Fruit fly (Drosophila melanogaster) whole organism, embryonic: Measurements from ENCODE around the gene CG45218.

Source experiments
- ATbp ChIP-seq: fragments of 200-800 bp; sonication (Bioruptor generic); optimal IDR thresholded peaks from 2 replicates; lab custom pipeline; 2017; ENCODE audit warnings: missing biosample characterization, mild to moderate bottlenecking, missing genetic modification characterization, missing genetic modification reagents
- CG11093 ChIP-seq: fragments of 200-800 bp; sonication (Bioruptor generic); IDR thresholded peaks from 3 replicates; pipeline ENCODE4 v1.3.6; 2022; ENCODE audit warnings: missing biosample characterization, missing genetic modification characterization
- CG11504 ChIP-seq: fragments of 200-800 bp; sonication (Bioruptor generic); optimal IDR thresholded peaks from 3 replicates; lab custom pipeline; 2019; ENCODE audit warnings: missing biosample characterization, mild to moderate bottlenecking, missing genetic modification characterization, moderate library complexity
- CG12219 ChIP-seq: fragments of 200-800 bp; sonication (Bioruptor generic); optimal IDR thresholded peaks from 3 replicates; lab custom pipeline; 2018; ENCODE audit warnings: missing biosample characterization, mild to moderate bottlenecking, missing genetic modification characterization
- CG12769 ChIP-seq: fragments of 200-800 bp; sonication (Bioruptor generic); optimal IDR thresholded peaks from 2 replicates; lab custom pipeline; 2019; ENCODE audit warnings: missing biosample characterization, mild to moderate bottlenecking, missing genetic modification characterization, moderate library complexity
- CG13624 ChIP-seq: fragments of 200-800 bp; sonication (Bioruptor generic); optimal IDR thresholded peaks from 2 replicates; lab custom pipeline; 2016; ENCODE audit warnings: missing biosample characterization, missing genetic modification characterization
- CG14441 ChIP-seq: fragments of 200-800 bp; sonication (Bioruptor generic); IDR thresholded peaks from 2 replicates; pipeline ENCODE4 v1.3.6; 2022; ENCODE audit warnings: missing biosample characterization, missing genetic modification characterization
- CG17385 ChIP-seq: fragments of 200-800 bp; sonication (Bioruptor generic); optimal IDR thresholded peaks from 3 replicates; lab custom pipeline; 2018; ENCODE audit warnings: missing biosample characterization, mild to moderate bottlenecking, missing genetic modification characterization
- CG17612 ChIP-seq: fragments of 200-800 bp; sonication (Bioruptor generic); IDR thresholded peaks from 2 replicates; pipeline ENCODE4 v1.3.6; 2022; ENCODE audit warnings: missing biosample characterization, missing genetic modification characterization
- CG18262 ChIP-seq: fragments of 200-800 bp; optimal IDR thresholded peaks from 3 replicates; lab custom pipeline; 2019; ENCODE audit warnings: missing biosample characterization, mild to moderate bottlenecking, missing genetic modification characterization, moderate library complexity
- CG2889 ChIP-seq: fragments of 200-800 bp; sonication (Bioruptor generic); IDR thresholded peaks from 3 replicates; pipeline ENCODE4 v1.3.6; 2022; ENCODE audit warnings: missing biosample characterization, missing genetic modification characterization
- CG3065 ChIP-seq: fragments of 200-800 bp; sonication (Bioruptor generic); optimal IDR thresholded peaks from 2 replicates; lab custom pipeline; 2016; ENCODE audit warnings: missing biosample characterization, missing genetic modification characterization
- CG3838 ChIP-seq: fragments of 200-800 bp; sonication (Bioruptor generic); optimal IDR thresholded peaks from 3 replicates; lab custom pipeline; 2016; ENCODE audit warnings: missing biosample characterization, missing genetic modification characterization
- CG3995 ChIP-seq: fragments of 200-800 bp; sonication (Bioruptor generic); optimal IDR thresholded peaks from 3 replicates; lab custom pipeline; 2016; ENCODE audit warnings: missing biosample characterization, missing genetic modification characterization
- CG4730 ChIP-seq: fragments of 200-800 bp; sonication (Bioruptor generic); IDR thresholded peaks from 2 replicates; pipeline ENCODE4 v1.3.6; 2022; ENCODE audit warnings: missing biosample characterization, missing genetic modification characterization
- CG4820 ChIP-seq: fragments of 200-800 bp; sonication (Bioruptor generic); optimal IDR thresholded peaks from 3 replicates; lab custom pipeline; 2016; ENCODE audit warnings: missing biosample characterization, missing genetic modification characterization
- CG6683 ChIP-seq: fragments of 200-800 bp; sonication (Bioruptor generic); optimal IDR thresholded peaks from 2 replicates; lab custom pipeline; 2017; ENCODE audit warnings: missing biosample characterization, mild to moderate bottlenecking, missing genetic modification characterization, missing genetic modification reagents
- CG9609 ChIP-seq: fragments of 200-800 bp; sonication (Bioruptor generic); optimal IDR thresholded peaks from 3 replicates; lab custom pipeline; 2016; ENCODE audit warnings: missing biosample characterization, missing genetic modification characterization
- CG9817 ChIP-seq: fragments of 200-800 bp; sonication (Bioruptor generic); optimal IDR thresholded peaks from 2 replicates; lab custom pipeline; 2018; ENCODE audit warnings: missing biosample characterization, mild to moderate bottlenecking, missing genetic modification characterization, moderate library complexity
- CkIIα-i1 ChIP-seq: fragments of 200-800 bp; sonication (Bioruptor generic); IDR thresholded peaks from 2 replicates; pipeline ENCODE4 v1.3.6; 2022; ENCODE audit warnings: missing biosample characterization, missing genetic modification characterization
- Dad ChIP-seq: fragments of 200-800 bp; sonication (Bioruptor generic); optimal IDR thresholded peaks from 3 replicates; lab custom pipeline; 2016; ENCODE audit warnings: missing biosample characterization, missing genetic modification characterization
- Eip74EF ChIP-seq, 2 experiments: fragments of 200-800 bp in 1 of 2; fragments of >200 bp in 1 of 2; sonication (Bioruptor generic) in 1 of 2; optimal IDR thresholded peaks; 2 replicates each; lab custom pipeline; 2017 to 2019; ENCODE audit warnings: missing biosample characterization in 2 of 2, missing genetic modification characterization in 2 of 2, mild to moderate bottlenecking in 1 of 2, moderate library complexity in 1 of 2
- Lhr ChIP-seq: fragments of 200-800 bp; sonication (Bioruptor generic); optimal IDR thresholded peaks from 3 replicates; lab custom pipeline; 2017; ENCODE audit warnings: mild to moderate bottlenecking, missing biosample characterization, missing genetic modification reagents, missing genetic modification characterization
- Max ChIP-seq: fragments of 200-800 bp; sonication (Bioruptor generic); optimal IDR thresholded peaks from 2 replicates; lab custom pipeline; 2016; ENCODE audit warnings: missing biosample characterization, mild to moderate bottlenecking, missing genetic modification characterization
- NfI ChIP-seq: fragments of 200-800 bp; sonication (Bioruptor generic); optimal IDR thresholded peaks from 3 replicates; lab custom pipeline; 2018; ENCODE audit warnings: missing biosample characterization, mild to moderate bottlenecking, missing genetic modification characterization, moderate library complexity
- PHDP ChIP-seq: fragments of 200-800 bp; sonication (Bioruptor generic); optimal IDR thresholded peaks from 3 replicates; lab custom pipeline; 2018; ENCODE audit warnings: missing biosample characterization, mild to moderate bottlenecking, missing genetic modification characterization, moderate library complexity
- Pdp1 ChIP-seq, 2 experiments: fragments of 200-800 bp; sonication (Bioruptor generic); optimal IDR thresholded peaks; 3 replicates each; lab custom pipeline; 2016; ENCODE audit warnings: missing biosample characterization in 2 of 2, missing genetic modification characterization in 2 of 2, mild to moderate bottlenecking in 1 of 2, moderate library complexity in 1 of 2
- Sox100B ChIP-seq: fragments of 200-800 bp; sonication (Bioruptor generic); optimal IDR thresholded peaks from 3 replicates; lab custom pipeline; 2018; ENCODE audit warnings: missing biosample characterization, mild to moderate bottlenecking, missing genetic modification characterization
- Spps ChIP-seq: fragments of 200-800 bp; sonication (Bioruptor generic); optimal IDR thresholded peaks from 2 replicates; lab custom pipeline; 2018; ENCODE audit warnings: missing biosample characterization, mild to moderate bottlenecking, missing genetic modification characterization
- Sry-β ChIP-seq: fragments of 200-800 bp; sonication (Bioruptor generic); optimal IDR thresholded peaks from 2 replicates; lab custom pipeline; 2018; ENCODE audit warnings: missing biosample characterization, mild to moderate bottlenecking, missing genetic modification characterization, moderate library complexity
- Usf ChIP-seq: fragments of 200-800 bp; sonication (Bioruptor generic); optimal IDR thresholded peaks from 2 replicates; lab custom pipeline; 2017; ENCODE audit warnings: missing genotype, missing biosample characterization, missing genetic modification characterization
- Vsx1 ChIP-seq: fragments of 200-800 bp; sonication (Bioruptor generic); optimal IDR thresholded peaks from 2 replicates; lab custom pipeline; 2017; ENCODE audit warnings: missing biosample characterization, mild to moderate bottlenecking, missing genetic modification characterization, missing genetic modification reagents
- Xrp1 ChIP-seq: fragments of 200-800 bp; sonication (Bioruptor generic); IDR thresholded peaks from 2 replicates; pipeline ENCODE4 v1.3.6; 2022; ENCODE audit warnings: missing biosample characterization, missing genetic modification characterization
- az2 ChIP-seq: fragments of 200-800 bp; sonication (Bioruptor generic); optimal IDR thresholded peaks from 3 replicates; lab custom pipeline; 2016; ENCODE audit warnings: missing biosample characterization, missing genetic modification characterization
- cwo ChIP-seq: fragments of 200-800 bp; sonication (Bioruptor generic); optimal IDR thresholded peaks from 3 replicates; lab custom pipeline; 2017; ENCODE audit warnings: missing biosample characterization, missing genetic modification characterization, mild to moderate bottlenecking, moderate library complexity, missing genetic modification reagents
- dan ChIP-seq: fragments of 200-800 bp; sonication (Bioruptor generic); IDR thresholded peaks from 2 replicates; pipeline ENCODE4 v1.3.6; 2022; ENCODE audit warnings: missing biosample characterization, missing genetic modification characterization
- dmrt11E ChIP-seq: fragments of 200-800 bp; sonication (Bioruptor generic); optimal IDR thresholded peaks from 3 replicates; lab custom pipeline; 2018; ENCODE audit warnings: missing biosample characterization, mild to moderate bottlenecking, missing genetic modification characterization, moderate library complexity
- dpn ChIP-seq, 2 experiments: fragments of 200-800 bp; sonication (Bioruptor generic); optimal IDR thresholded peaks; 3 replicates each; lab custom pipeline; 2016; ENCODE audit warnings: missing biosample characterization in 2 of 2, missing genetic modification characterization in 2 of 2
- exex ChIP-seq: fragments of 200-800 bp; sonication (Bioruptor generic); optimal IDR thresholded peaks from 4 replicates; lab custom pipeline; 2018; ENCODE audit warnings: missing biosample characterization, mild to moderate bottlenecking, missing genetic modification characterization, moderate library complexity
- eyg ChIP-seq: fragments of 200-800 bp; sonication (Bioruptor generic); optimal IDR thresholded peaks from 3 replicates; lab custom pipeline; 2016; ENCODE audit warnings: missing biosample characterization, missing genetic modification characterization
- fd102C ChIP-seq: fragments of 200-800 bp; sonication (Bioruptor generic); optimal IDR thresholded peaks from 2 replicates; lab custom pipeline; 2018; ENCODE audit warnings: missing biosample characterization, mild to moderate bottlenecking, missing genetic modification characterization, moderate library complexity
- hbn ChIP-seq: fragments of 200-800 bp; sonication (Bioruptor generic); IDR thresholded peaks from 2 replicates; pipeline ENCODE4 v1.3.6; 2022; ENCODE audit warnings: missing biosample characterization, missing genetic modification characterization; ENCODE audit not compliant: partially characterized antibody
- kni ChIP-seq: fragments of 200-800 bp; sonication (Bioruptor generic); optimal IDR thresholded peaks from 3 replicates; lab custom pipeline; 2017; ENCODE audit warnings: mild to moderate bottlenecking, missing biosample characterization, missing genetic modification reagents, missing genetic modification characterization
- odd ChIP-seq: fragments of 200-800 bp; sonication (Bioruptor generic); optimal IDR thresholded peaks from 2 replicates; lab custom pipeline; 2017; ENCODE audit warnings: missing biosample characterization, mild to moderate bottlenecking, missing genetic modification characterization
- rib ChIP-seq: fragments of 200-800 bp; sonication (Bioruptor generic); IDR thresholded peaks from 2 replicates; pipeline ENCODE4 v1.3.6; 2022; ENCODE audit warnings: missing biosample characterization, missing genetic modification characterization
- sna ChIP-seq: fragments of 200-800 bp; sonication (Bioruptor generic); IDR thresholded peaks from 2 replicates; pipeline ENCODE4 v1.3.6; 2022; ENCODE audit warnings: missing biosample characterization, missing genetic modification characterization; ENCODE audit not compliant: partially characterized antibody
- sr ChIP-seq: fragments of 200-800 bp; sonication (Bioruptor generic); IDR thresholded peaks from 3 replicates; pipeline ENCODE4 v1.3.6; 2022; ENCODE audit warnings: missing biosample characterization, missing genetic modification characterization
- tll ChIP-seq, 2 experiments: fragments of 200-800 bp in 1 of 2; fragments of >200 bp in 1 of 2; sonication (Bioruptor generic) in 1 of 2; optimal IDR thresholded peaks; 2 replicates each; lab custom pipeline; 2017 to 2019; ENCODE audit warnings: missing biosample characterization in 2 of 2, missing genetic modification characterization in 2 of 2, mild to moderate bottlenecking in 1 of 2, moderate library complexity in 1 of 2
- tx ChIP-seq: fragments of 200-800 bp; sonication (Bioruptor generic); optimal IDR thresholded peaks from 2 replicates; lab custom pipeline; 2016; ENCODE audit warnings: missing biosample characterization, missing genetic modification characterization
- wdn ChIP-seq: fragments of 200-800 bp; sonication (Bioruptor generic); IDR thresholded peaks from 2 replicates; pipeline ENCODE4 v1.3.6; 2022; ENCODE audit warnings: missing biosample characterization, missing genetic modification characterization
- zfh2 ChIP-seq: fragments of 200-800 bp; sonication (Bioruptor generic); optimal IDR thresholded peaks from 2 replicates; lab custom pipeline; 2016; ENCODE audit warnings: missing biosample characterization, missing genetic modification characterization

Gene CG45218

dm6 chr3R:15287763-15288162 lies 2.8 kb downstream of the CG45218 start (continued):
- peak; percentile 6 for TF ChIP-seq Dad (GFP tag; lab: Kevin White, UChicago)
- peak; percentile 88 for TF ChIP-seq Lhr
- TF ChIP-seq CG6683 (GFP tag; lab: Kevin White, UChicago) = no peak
- no peak for TF ChIP-seq wdn
- TF ChIP-seq ATbp (GFP tag; lab: Kevin White, UChicago) = no peak
- TF ChIP-seq NfI (GFP tag; lab: Kevin White, UChicago) = no peak
- no peak for TF ChIP-seq tx (GFP tag; lab: Kevin White, UChicago)
- TF ChIP-seq zfh2 (GFP tag; lab: Kevin White, UChicago) = peak; percentile 2
- no peak for TF ChIP-seq Eip74EF (GFP tag; optimal IDR thresholded peaks at IDR 0.05; lab: Kevin White, UChicago)
- TF ChIP-seq exex (tag; lab: Kevin White, UChicago) = no peak
- no peak for TF ChIP-seq rib (GFP tag; lab: Robert Waterston, UW)
- no peak for TF ChIP-seq CG14441
- no peak for TF ChIP-seq CG9817 (tag; lab: Kevin White, UChicago)
- TF ChIP-seq Xrp1 = no peak
- no peak for TF ChIP-seq sr
- no peak for TF ChIP-seq sna (GFP tag; lab: Robert Waterston, UW)
- no peak for TF ChIP-seq CkIIα-i1 (GFP tag; lab: Robert Waterston, UW)
- TF ChIP-seq hbn (GFP tag; lab: Robert Waterston, UW) = no peak
- TF ChIP-seq CG17612 (GFP tag; lab: Robert Waterston, UW) = no peak
- no peak for TF ChIP-seq CG12219
- TF ChIP-seq Max (GFP tag; lab: Kevin White, UChicago) = peak; percentile 69
- TF ChIP-seq Pdp1 (GFP tag; optimal IDR thresholded peaks at IDR 0.05; lab: Kevin White, UChicago) = peak in 1 of 2 experiments; percentile 54
- peak in 1 of 2 experiments; percentile 34 for TF ChIP-seq tll (GFP tag; optimal IDR thresholded peaks at IDR 0.05; lab: Kevin White, UChicago)
- peak; percentile 34 to 39 for TF ChIP-seq dpn (GFP tag; optimal IDR thresholded peaks at IDR 0.05; lab: Kevin White, UChicago)
- TF ChIP-seq CG3838 (GFP tag; lab: Kevin White, UChicago) = no peak
- TF ChIP-seq Spps (tag; lab: Kevin White, UChicago) = no peak
- no peak for TF ChIP-seq CG4730
- no peak for TF ChIP-seq Sox100B (GFP tag; lab: Kevin White, UChicago)
- TF ChIP-seq CG17385 (GFP tag; lab: Kevin White, UChicago) = no peak
- peak; percentile 8 for TF ChIP-seq PHDP
- no peak for TF ChIP-seq az2 (GFP tag; lab: Kevin White, UChicago)
- TF ChIP-seq eyg = no peak
- TF ChIP-seq dan = no peak
- peak; percentile 4 for TF ChIP-seq CG13624 (GFP tag; lab: Kevin White, UChicago)
- no peak for TF ChIP-seq fd102C (GFP tag; lab: Kevin White, UChicago)
- TF ChIP-seq CG18262 = no peak
- TF ChIP-seq CG2889 (GFP tag; lab: Robert Waterston, UW) = no peak
- TF ChIP-seq dmrt11E = peak; percentile 11
- peak; percentile 31 for TF ChIP-seq CG12769 (tag; lab: Kevin White, UChicago)
- TF ChIP-seq Vsx1 = no peak
- no peak for TF ChIP-seq cwo (GFP tag; lab: Kevin White, UChicago)
- no peak for TF ChIP-seq Usf (GFP tag; lab: Kevin White, UChicago)
- TF ChIP-seq CG9609 (GFP tag; lab: Kevin White, UChicago) = peak; percentile 12
- TF ChIP-seq CG3995 = peak; percentile 24
- no peak for TF ChIP-seq Sry-β (GFP tag; lab: Kevin White, UChicago)
- no peak for TF ChIP-seq CG11093 (GFP tag; lab: Robert Waterston, UW)
- TF ChIP-seq odd = no peak
- TF ChIP-seq CG4820 (GFP tag; lab: Kevin White, UChicago) = no peak
- no peak for TF ChIP-seq kni (GFP tag; lab: Kevin White, UChicago)
- peak; percentile 50 for TF ChIP-seq CG11504 (tag; lab: Kevin White, UChicago)
- TF ChIP-seq CG3065 (GFP tag; lab: Kevin White, UChicago) = peak; percentile 7
